2 fruit fly cellular contexts compared by ENCODE assay signal in genomic region chr3R:12317325-12317724, dm6.
TF ChIP-seq lines count a peak whose summit lies in the region.

No protein-coding gene starts in this region.

TF ChIP-seq in whole organism, prepupa, 60 proteins besides CTCF, POLR2A, EP300 and RAD21:
- TF ChIP-seq svp (GFP tag; lab: Kevin White, UChicago) (peak; percentile 99), CG16779 (tag; optimal IDR thresholded peaks at IDR 0.05; lab: Kevin White, UChicago) (no peak)

TF ChIP-seq in whole organism, wandering third instar larva, 38 proteins besides CTCF, POLR2A, EP300 and RAD21:
- TF ChIP-seq dsf (GFP tag; optimal IDR thresholded peaks at IDR 0.05; lab: Kevin White, UChicago; ENCODE audit: borderline replicate concordance) (no peak), Rel (GFP tag; optimal IDR thresholded peaks at IDR 0.05; lab: Kevin White, UChicago) (no peak), Rel (tag; optimal IDR thresholded peaks at IDR 0.05; lab: Kevin White, UChicago) (peak; percentile 92)
TF ChIP-seq in whole organism, wandering third instar larva: peak in this region for 1.
